Fruit fly (Drosophila melanogaster) S2 (cell line): Measurements from ENCODE around the gene nub.

Source experiments
- CG8478 ChIP-seq: fragments of >200 bp; optimal IDR thresholded peaks from 2 replicates; lab custom pipeline; 2018
- CTCF ChIP-seq, 2 experiments: fragments of >200 bp; optimal IDR thresholded peaks; 2 replicates each; lab custom pipeline; 2018

DNA sequence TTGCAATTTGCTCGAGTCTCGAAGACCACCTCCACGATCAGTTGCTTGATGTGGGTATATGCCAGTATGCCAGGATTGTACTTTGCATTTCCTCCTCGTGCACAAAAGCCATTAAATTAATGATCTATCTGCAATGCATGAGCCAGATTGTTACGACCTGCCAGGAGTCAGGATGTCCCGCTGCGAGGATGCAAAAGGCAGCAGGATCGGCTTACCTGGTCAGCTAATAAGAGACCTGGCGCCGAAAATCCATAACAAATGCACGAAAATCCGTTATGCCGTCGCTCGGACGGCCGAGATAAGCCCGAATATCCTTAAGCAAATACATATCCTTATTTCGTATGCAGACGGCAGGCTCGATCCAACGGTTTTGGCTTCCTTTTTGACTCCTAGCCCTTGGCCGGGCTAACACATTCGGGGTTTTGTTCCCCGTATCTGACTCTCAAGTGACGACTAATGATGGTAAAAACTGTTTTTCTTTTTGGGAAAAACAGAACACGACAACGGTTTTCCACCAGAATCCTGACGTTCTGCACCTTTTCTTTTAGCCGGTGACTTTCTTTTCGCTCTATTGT is 78.7 kb downstream of the nub start:
- TF ChIP-seq CG8478 = no peak
- no peak for TF ChIP-seq CTCF (optimal IDR thresholded peaks at IDR 0.05; lab: Kevin White, UChicago)
